Worm (Caenorhabditis elegans) whole organism, dauer: Measurements from ENCODE around the gene Y17G7B.3.

Experiments used
- unc-62 ChIP-seq: sonication (generic microtip); optimal IDR thresholded peaks from 2 replicates; lab custom pipeline; 2017; ENCODE audit warnings: missing biosample characterization, missing genetic modification reagents, missing genetic modification characterization

Gene Y17G7B.3

DNA sequence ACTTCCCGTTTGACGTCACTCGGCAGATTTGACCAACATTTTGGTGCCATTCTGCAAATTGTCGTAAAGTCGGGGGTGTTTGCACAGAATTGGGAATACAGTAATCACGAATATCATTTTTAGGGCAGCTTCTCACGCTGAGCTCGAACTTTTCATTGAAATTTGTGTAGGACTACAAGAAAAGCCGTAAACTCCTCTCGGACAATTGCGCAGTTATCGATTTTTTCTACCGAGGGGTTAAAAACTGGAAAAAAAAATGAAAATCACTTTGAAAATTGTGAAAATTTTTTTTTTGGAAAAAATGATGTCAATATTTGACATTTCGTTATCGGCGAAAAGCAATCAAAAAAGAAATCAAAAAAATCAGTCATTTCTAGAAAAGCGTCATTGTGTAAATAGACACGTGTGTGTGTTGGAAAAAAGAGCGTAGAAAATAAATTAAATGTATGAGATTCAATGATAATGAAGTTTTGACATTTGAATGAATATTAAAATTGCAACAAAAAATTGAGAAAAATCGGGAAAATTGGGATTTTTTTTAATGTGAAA, 38.9 kb downstream of the Y17G7B.3 start, which contains the start of gene Y17G7B.8:
Y17G7B.8 (minus strand) TSS at position 51 of the 549 bp plus-strand sequence.
- no peak for TF ChIP-seq unc-62 (GFP tag; lab: Kevin White, UChicago)

DNA sequence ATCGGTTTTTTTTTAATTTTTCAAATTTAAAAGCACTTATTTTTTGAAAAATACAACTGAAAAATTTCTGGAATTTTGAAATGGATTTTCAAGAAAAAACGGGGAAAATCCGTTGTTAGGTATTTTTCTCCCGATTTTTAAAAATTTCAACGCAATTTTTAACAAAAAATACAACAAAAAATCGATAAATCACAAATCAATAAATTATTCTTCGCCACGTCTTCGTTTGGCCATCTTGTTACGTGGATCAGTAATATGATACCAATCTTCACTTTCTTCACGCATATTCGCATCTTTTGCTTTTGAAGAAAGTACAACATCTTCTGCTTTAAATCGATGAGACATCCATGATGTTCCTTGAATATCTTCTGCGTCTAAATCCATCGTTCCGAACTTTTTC, 39.9 kb downstream of the Y17G7B.3 start:
- TF ChIP-seq unc-62 (GFP tag; lab: Kevin White, UChicago), result no peak

DNA sequence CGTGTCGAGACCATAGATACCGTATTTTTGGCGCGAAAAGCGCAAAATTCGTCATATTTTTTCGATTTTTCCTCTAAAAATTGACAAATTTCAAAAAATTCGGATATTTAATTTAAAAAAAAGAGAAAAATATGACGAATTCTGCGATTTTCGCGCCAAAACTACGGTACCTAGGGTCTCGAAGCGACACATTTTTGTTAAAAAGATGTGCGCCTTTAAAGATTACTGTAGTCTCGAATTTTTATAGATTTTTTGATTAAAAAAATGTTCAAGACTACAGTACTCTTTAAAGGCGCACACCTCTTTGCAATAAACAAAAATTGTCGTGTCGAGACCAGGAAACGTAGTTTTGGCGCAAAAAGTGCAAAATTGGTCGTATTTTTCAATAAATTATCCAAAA, 47.3 kb downstream of the Y17G7B.3 start:
- TF ChIP-seq unc-62 (GFP tag; lab: Kevin White, UChicago), result no peak

DNA sequence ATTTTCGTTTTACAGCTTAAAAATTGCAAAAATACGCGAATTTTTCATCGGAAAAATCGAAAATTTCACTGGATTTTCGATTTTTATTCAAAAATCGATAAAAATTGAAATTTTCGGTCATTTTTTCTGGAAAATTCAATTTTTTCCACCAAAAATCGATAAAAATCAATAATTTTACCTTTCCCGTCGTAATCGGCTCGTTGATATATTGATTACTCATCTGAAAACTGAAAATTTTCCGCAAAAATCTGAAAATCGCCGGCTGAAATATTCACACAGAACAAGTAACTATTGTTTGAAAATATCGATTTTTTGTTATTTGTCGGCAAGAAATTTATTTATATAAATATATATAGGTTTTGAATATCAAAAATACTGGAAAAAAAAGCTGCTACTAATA, 47.7 kb downstream of the Y17G7B.3 start, which contains the start of gene cyn-16:
cyn-16 (minus strand) TSS at position 227 of the 400 bp plus-strand sequence.
- no peak for TF ChIP-seq unc-62 (GFP tag; lab: Kevin White, UChicago)

DNA sequence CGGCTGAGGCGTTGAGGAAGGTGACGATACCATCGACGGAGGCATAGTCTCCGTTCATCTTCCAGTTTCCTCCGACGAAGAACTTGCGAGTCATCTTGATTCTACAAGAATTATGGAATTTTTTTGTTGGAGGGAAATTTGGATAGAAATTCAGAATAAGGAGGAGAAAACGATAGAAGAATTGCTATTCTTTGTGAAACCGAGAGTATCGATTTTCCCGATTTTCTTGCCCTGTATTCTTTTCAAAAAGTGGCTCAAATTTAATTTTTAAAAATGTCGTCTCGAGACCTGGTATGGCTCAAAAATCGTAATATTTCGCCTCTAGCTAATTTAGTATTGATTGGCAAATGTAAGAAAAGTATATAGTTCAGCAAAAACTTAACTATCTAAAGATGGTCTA, 50.2 kb downstream of the Y17G7B.3 start, which contains the start of gene tpi-1:
tpi-1 (minus strand) TSS at position 101 of the 400 bp plus-strand sequence.
- TF ChIP-seq unc-62 (GFP tag; lab: Kevin White, UChicago), result no peak

DNA sequence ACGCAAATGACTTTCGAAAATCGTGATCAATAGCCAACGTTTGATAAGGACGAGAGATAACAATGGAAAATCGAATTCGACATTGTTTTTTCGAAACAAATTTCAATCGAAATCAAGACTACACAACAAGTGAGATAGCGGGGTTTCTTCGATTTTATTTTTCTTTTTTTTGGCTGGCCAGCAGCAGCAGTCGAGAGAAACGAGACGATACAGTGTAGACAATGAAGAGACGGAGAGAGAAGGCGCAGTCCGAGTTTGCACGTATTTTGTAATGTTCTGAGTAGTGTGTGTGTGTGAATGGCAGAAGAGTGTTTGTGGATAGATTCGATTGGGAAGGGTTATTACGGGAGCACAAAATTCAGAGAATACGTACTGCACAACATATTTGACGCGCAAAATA, 51.3 kb downstream of the Y17G7B.3 start:
- no peak for TF ChIP-seq unc-62 (GFP tag; lab: Kevin White, UChicago)

DNA sequence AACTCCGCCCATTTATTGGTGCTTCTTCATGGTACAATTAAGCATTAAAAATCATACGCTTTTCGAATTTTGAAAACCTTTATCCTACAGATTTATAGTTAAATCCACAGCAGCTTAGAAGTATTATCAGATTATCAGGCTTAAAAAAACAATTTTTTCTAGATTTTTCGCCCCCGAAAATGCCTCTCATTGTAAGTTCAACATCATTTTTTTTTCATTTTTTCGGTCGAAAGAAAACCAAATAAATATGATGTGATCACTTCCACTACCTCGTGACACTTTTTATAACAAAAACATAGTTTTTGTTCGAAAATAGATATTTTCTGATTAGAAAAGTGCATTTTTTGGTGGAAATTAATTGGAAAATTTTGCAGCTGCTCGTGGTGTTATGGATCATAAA, 52.3 kb downstream of the Y17G7B.3 start:
- no peak for TF ChIP-seq unc-62 (GFP tag; lab: Kevin White, UChicago)
